Worm (Caenorhabditis elegans) whole organism, mixed stage, embryonic: ENCODE data around the gene ZK622.1.

ENCODE experiments used
- bed-3 ChIP-seq: fragments of 200-800 bp; sonication (Bioruptor generic); optimal IDR thresholded peaks from 3 replicates; lab custom pipeline; 2018; ENCODE audit warnings: mild to moderate bottlenecking, missing genetic modification characterization, moderate library complexity, missing compliant biosample characterization
- blmp-1 ChIP-seq: fragments of 150-350 bp; optimal IDR thresholded peaks from 2 replicates; lab custom pipeline; 2014; ENCODE audit warnings: missing biosample characterization, missing genetic modification characterization
- ceh-39 ChIP-seq: fragments of 150-350 bp; optimal IDR thresholded peaks from 2 replicates; lab custom pipeline; 2014; ENCODE audit warnings: missing biosample characterization, missing genetic modification characterization
- ceh-43 ChIP-seq: fragments of 200-800 bp; sonication (Bioruptor generic); optimal IDR thresholded peaks from 2 replicates; lab custom pipeline; 2018; ENCODE audit warnings: mild to moderate bottlenecking, missing genetic modification characterization, moderate library complexity, missing compliant biosample characterization
- ceh-83 ChIP-seq: fragments of 200-800 bp; sonication (Bioruptor generic); optimal IDR thresholded peaks from 2 replicates; lab custom pipeline; 2018; ENCODE audit warnings: mild to moderate bottlenecking, missing genetic modification characterization, missing compliant biosample characterization
- ces-1 ChIP-seq: fragments of 150-350 bp; optimal IDR thresholded peaks from 2 replicates; lab custom pipeline; 2014; ENCODE audit warnings: missing biosample characterization, missing genetic modification reagents, missing genetic modification characterization
- cnd-1 ChIP-seq: fragments of 200-800 bp; sonication (Bioruptor generic); optimal IDR thresholded peaks from 2 replicates; lab custom pipeline; 2018; ENCODE audit warnings: mild to moderate bottlenecking, missing genetic modification characterization, missing compliant biosample characterization
- drap-1 ChIP-seq: fragments of 200-800 bp; sonication (Bioruptor generic); optimal IDR thresholded peaks from 3 replicates; lab custom pipeline; 2018; ENCODE audit warnings: mild to moderate bottlenecking, missing genetic modification characterization, missing compliant biosample characterization
- elt-1 ChIP-seq: sonication (generic microtip); optimal IDR thresholded peaks from 2 replicates; lab custom pipeline; 2017; ENCODE audit warnings: missing genetic modification characterization, mild to moderate bottlenecking, missing compliant biosample characterization, antibody characterized with exemption, moderate library complexity, borderline replicate concordance; ENCODE audit not compliant: insufficient read depth
- elt-3 ChIP-seq: fragments of 150-350 bp; optimal IDR thresholded peaks from 2 replicates; lab custom pipeline; 2014; ENCODE audit warnings: missing biosample characterization, missing genetic modification characterization
- flh-1 ChIP-seq: fragments of 200-800 bp; sonication (Bioruptor generic); optimal IDR thresholded peaks from 2 replicates; lab custom pipeline; 2018; ENCODE audit warnings: mild to moderate bottlenecking, missing genetic modification characterization, moderate library complexity, missing compliant biosample characterization
- ham-2 ChIP-seq: fragments of 200-800 bp; sonication (Bioruptor generic); optimal IDR thresholded peaks from 2 replicates; lab custom pipeline; 2018; ENCODE audit warnings: mild to moderate bottlenecking, missing genetic modification characterization, missing compliant biosample characterization
- hlh-1 ChIP-seq: fragments of 150-350 bp; optimal IDR thresholded peaks from 2 replicates; lab custom pipeline; 2014; ENCODE audit warnings: missing biosample characterization, missing genetic modification reagents, missing genetic modification characterization
- lin-13 ChIP-seq: fragments of 150-350 bp; optimal IDR thresholded peaks from 2 replicates; lab custom pipeline; 2014; ENCODE audit warnings: missing biosample characterization, missing genetic modification characterization
- lin-32 ChIP-seq: fragments of 200-800 bp; sonication (Bioruptor generic); optimal IDR thresholded peaks from 2 replicates; lab custom pipeline; 2018; ENCODE audit warnings: mild to moderate bottlenecking, missing genetic modification characterization, missing compliant biosample characterization
- lsy-2 ChIP-seq: fragments of 150-350 bp; optimal IDR thresholded peaks from 2 replicates; lab custom pipeline; 2014; ENCODE audit warnings: missing biosample characterization, missing genetic modification characterization
- mab-5 ChIP-seq: fragments of 150-350 bp; optimal IDR thresholded peaks from 2 replicates; lab custom pipeline; 2014; ENCODE audit warnings: missing biosample characterization, missing genetic modification characterization
- mep-1 ChIP-seq: fragments of 150-350 bp; optimal IDR thresholded peaks from 2 replicates; lab custom pipeline; 2017; ENCODE audit warnings: missing biosample characterization, missing genetic modification reagents, missing genetic modification characterization, inconsistent platforms
- mls-2 ChIP-seq: sonication (generic microtip); optimal IDR thresholded peaks from 2 replicates; lab custom pipeline; 2016; ENCODE audit warnings: mild to moderate bottlenecking, missing genetic modification characterization, moderate library complexity, missing compliant biosample characterization
- nhr-12 ChIP-seq: fragments of 150-350 bp; optimal IDR thresholded peaks from 2 replicates; lab custom pipeline; 2014; ENCODE audit warnings: missing biosample characterization, missing genetic modification characterization
- nhr-237 ChIP-seq: fragments of 150-350 bp; optimal IDR thresholded peaks from 2 replicates; lab custom pipeline; 2014; ENCODE audit warnings: missing biosample characterization, missing genetic modification characterization
- nhr-28 ChIP-seq: fragments of 150-350 bp; optimal IDR thresholded peaks from 2 replicates; lab custom pipeline; 2014; ENCODE audit warnings: missing biosample characterization, missing genetic modification characterization
- nhr-76 ChIP-seq: sonication (generic microtip); optimal IDR thresholded peaks from 2 replicates; lab custom pipeline; 2017; ENCODE audit warnings: missing biosample characterization, missing genetic modification characterization
- pha-4 ChIP-seq: fragments of 150-350 bp; optimal IDR thresholded peaks from 2 replicates; lab custom pipeline; 2018; ENCODE audit warnings: missing biosample characterization, missing genetic modification reagents, missing genetic modification characterization
- sem-2 ChIP-seq: fragments of 200-800 bp; sonication (Bioruptor generic); optimal IDR thresholded peaks from 2 replicates; lab custom pipeline; 2018; ENCODE audit warnings: mild to moderate bottlenecking, missing genetic modification characterization, missing compliant biosample characterization
- snpc-4 ChIP-seq: fragments of 150-350 bp; optimal IDR thresholded peaks from 2 replicates; lab custom pipeline; 2014; ENCODE audit warnings: missing biosample characterization, missing genetic modification characterization
- sptf-1 ChIP-seq: sonication (generic microtip); optimal IDR thresholded peaks from 2 replicates; lab custom pipeline; 2017; ENCODE audit warnings: mild to moderate bottlenecking, missing genetic modification characterization, moderate library complexity, missing compliant biosample characterization
- tbx-8 ChIP-seq: fragments of 200-800 bp; sonication (Bioruptor generic); optimal IDR thresholded peaks from 2 replicates; lab custom pipeline; 2018; ENCODE audit warnings: mild to moderate bottlenecking, missing genetic modification characterization, moderate library complexity, missing compliant biosample characterization
- unc-120 ChIP-seq: sonication (generic microtip); optimal IDR thresholded peaks from 2 replicates; lab custom pipeline; 2017; ENCODE audit warnings: missing genetic modification characterization, missing compliant biosample characterization; ENCODE audit not compliant: poor library complexity, severe bottlenecking
- unc-39 ChIP-seq: fragments of 150-350 bp; optimal IDR thresholded peaks from 2 replicates; lab custom pipeline; 2014; ENCODE audit warnings: missing biosample characterization, missing genetic modification characterization
- unc-62 ChIP-seq: fragments of 150-350 bp; optimal IDR thresholded peaks from 2 replicates; lab custom pipeline; 2014; ENCODE audit warnings: missing biosample characterization, missing genetic modification reagents, missing genetic modification characterization
- zip-8 ChIP-seq: fragments of 150-350 bp; optimal IDR thresholded peaks from 2 replicates; lab custom pipeline; 2014; ENCODE audit warnings: missing biosample characterization, missing genetic modification characterization
- ztf-11 ChIP-seq: fragments of 150-350 bp; optimal IDR thresholded peaks from 2 replicates; lab custom pipeline; 2014; ENCODE audit warnings: missing biosample characterization, missing genetic modification characterization

ZK622.1 gene

ce11 chrII:5268977-5269376 is 24.6 kb upstream of the ZK622.1 start:
- TF ChIP-seq drap-1 (GFP tag; lab: Kevin White, UChicago) (no peak), unc-39 (tag; lab: Kevin White, UChicago) (no peak), ceh-83 (no peak), sptf-1 (tag; lab: Kevin White, UChicago) (no peak), unc-62 (GFP tag; lab: Kevin White, UChicago) (no peak), zip-8 (tag; lab: Kevin White, UChicago) (no peak), tbx-8 (no peak), nhr-28 (tag; lab: Kevin White, UChicago) (no peak), hlh-1 (tag; lab: Kevin White, UChicago) (no peak), ham-2 (GFP tag; lab: Kevin White, UChicago) (no peak), mab-5 (tag; lab: Kevin White, UChicago) (no peak), ces-1 (GFP tag; lab: Kevin White, UChicago) (no peak), lin-13 (tag; lab: Kevin White, UChicago) (no peak), lin-32 (GFP tag; lab: Kevin White, UChicago) (no peak), sem-2 (GFP tag; lab: Kevin White, UChicago) (no peak), ceh-39 (tag; lab: Kevin White, UChicago) (no peak), ztf-11 (tag; lab: Kevin White, UChicago) (no peak)

ce11 chrII:5271729-5272322 is 21.8 kb upstream of the ZK622.1 start, which contains the start of gene drn-1:
Gene drn-1 (minus strand): TSS chrII:5271845.
- TF ChIP-seq nhr-12 (tag; lab: Kevin White, UChicago) = no peak
- TF ChIP-seq lsy-2 (tag; lab: Kevin White, UChicago) = no peak
- no peak for TF ChIP-seq ham-2 (GFP tag; lab: Kevin White, UChicago)
- TF ChIP-seq snpc-4 (tag; lab: Kevin White, UChicago) = no peak
- no peak for TF ChIP-seq tbx-8
- TF ChIP-seq nhr-76 (tag; lab: Kevin White, UChicago) = no peak
- TF ChIP-seq unc-120 = no peak
- no peak for TF ChIP-seq nhr-237 (tag; lab: Kevin White, UChicago)
- no peak for TF ChIP-seq sem-2 (GFP tag; lab: Kevin White, UChicago)
- no peak for TF ChIP-seq nhr-28 (tag; lab: Kevin White, UChicago)
- TF ChIP-seq ztf-11 (tag; lab: Kevin White, UChicago) = no peak
- TF ChIP-seq elt-1 = no peak
- TF ChIP-seq drap-1 (GFP tag; lab: Kevin White, UChicago) = no peak
- TF ChIP-seq mab-5 (tag; lab: Kevin White, UChicago) = no peak
- TF ChIP-seq ceh-43 = no peak
- TF ChIP-seq ceh-39 (tag; lab: Kevin White, UChicago) = no peak
- no peak for TF ChIP-seq flh-1
- TF ChIP-seq zip-8 (tag; lab: Kevin White, UChicago) = no peak
- no peak for TF ChIP-seq cnd-1 (tag; lab: Kevin White, UChicago)

ce11 chrII:5276736-5277135 is 16.9 kb upstream of the ZK622.1 start:
- no peak for TF ChIP-seq flh-1
- TF ChIP-seq mls-2 = no peak
- TF ChIP-seq nhr-76 (tag; lab: Kevin White, UChicago) = no peak
- TF ChIP-seq drap-1 (GFP tag; lab: Kevin White, UChicago) = no peak
- TF ChIP-seq nhr-237 (tag; lab: Kevin White, UChicago) = no peak
- no peak for TF ChIP-seq elt-3 (tag; lab: Kevin White, UChicago)
- no peak for TF ChIP-seq elt-1
- TF ChIP-seq lsy-2 (tag; lab: Kevin White, UChicago) = no peak
- TF ChIP-seq lin-32 (GFP tag; lab: Kevin White, UChicago) = no peak
- TF ChIP-seq blmp-1 (tag; lab: Kevin White, UChicago) = no peak
- TF ChIP-seq cnd-1 (tag; lab: Kevin White, UChicago) = no peak
- TF ChIP-seq pha-4 (tag; lab: Kevin White, UChicago) = no peak
- TF ChIP-seq ztf-11 (tag; lab: Kevin White, UChicago) = no peak
- no peak for TF ChIP-seq bed-3 (GFP tag; lab: Kevin White, UChicago)
- TF ChIP-seq mep-1 (tag; lab: Kevin White, UChicago) = no peak

- TF ChIP-seq nhr-12 (tag; lab: Kevin White, UChicago) (no peak), unc-62 (GFP tag; lab: Kevin White, UChicago) (no peak), unc-39 (tag; lab: Kevin White, UChicago) (no peak), sptf-1 (tag; lab: Kevin White, UChicago) (no peak), nhr-76 (tag; lab: Kevin White, UChicago) (no peak)
These were observed 15.8 kb upstream of the ZK622.1 start for ce11 chrII:5277780-5278179.
